Fruit fly (Drosophila melanogaster): ENCODE results near the gene Met.

The Met gene

dm6 chrX:11628986-11629571 is 13.2 kb downstream of the Met start (continued):
- TF ChIP-seq sna (GFP tag; IDR thresholded peaks at IDR 0.05; ENCODE audit: partially characterized antibody) (no peak), ro (GFP tag; IDR thresholded peaks at IDR 0.05) (no peak), CG14860 (GFP tag; IDR thresholded peaks at IDR 0.05; ENCODE audit: partially characterized antibody) (no peak), CkIIα-i1 (GFP tag; IDR thresholded peaks at IDR 0.05) (no peak), Hmx (GFP tag; optimal IDR thresholded peaks at IDR 0.05) (no peak), Doc2 (GFP tag; IDR thresholded peaks at IDR 0.05) (no peak), twi (tag; optimal IDR thresholded peaks at IDR 0.05) (no peak), Bgb (GFP tag; IDR thresholded peaks at IDR 0.05; ENCODE audit: partially characterized antibody) (no peak), seq (GFP tag; IDR thresholded peaks at IDR 0.05) (no peak), z (GFP tag; IDR thresholded peaks at IDR 0.05) (no peak), phol (tag; optimal IDR thresholded peaks at IDR 0.05) (peak; percentile 67), fd3F (GFP tag; optimal IDR thresholded peaks at IDR 0.05) (no peak), Bteb2 (GFP tag; optimal IDR thresholded peaks at IDR 0.05) (no peak), pfk (GFP tag; optimal IDR thresholded peaks at IDR 0.05) (no peak), CG11085 (GFP tag; IDR thresholded peaks at IDR 0.05) (no peak), BEAF-32 (GFP tag; optimal IDR thresholded peaks at IDR 0.05) (no peak), CG18262 (tag; optimal IDR thresholded peaks at IDR 0.05) (peak; percentile 64), CG15696 (tag; optimal IDR thresholded peaks at IDR 0.05) (peak; percentile 39), tna (GFP tag; IDR thresholded peaks at IDR 0.05; ENCODE audit: partially characterized antibody) (no peak), sima (GFP tag; optimal IDR thresholded peaks at IDR 0.05) (no peak), CG6175 (GFP tag; IDR thresholded peaks at IDR 0.05) (no peak), jigr1 (GFP tag; IDR thresholded peaks at IDR 0.05) (no peak), Deaf1 (tag; optimal IDR thresholded peaks at IDR 0.05) (no peak), ftz-f1 (GFP tag; optimal IDR thresholded peaks at IDR 0.05) (no peak), Tbp (GFP tag; optimal IDR thresholded peaks at IDR 0.05) (no peak), cas (GFP tag; IDR thresholded peaks at IDR 0.05) (no peak), HLHmδ (GFP tag; optimal IDR thresholded peaks at IDR 0.05) (no peak), Atf3 (GFP tag; optimal IDR thresholded peaks at IDR 0.05) (peak; percentile 40), CrebB (tag; optimal IDR thresholded peaks at IDR 0.05) (no peak), pros (GFP tag; optimal IDR thresholded peaks at IDR 0.05) (peak; percentile 87), CG10147 (GFP tag; optimal IDR thresholded peaks at IDR 0.05) (no peak), Taf1 (GFP tag; IDR thresholded peaks at IDR 0.05) (no peak), CG14441 (GFP tag; IDR thresholded peaks at IDR 0.05) (peak; percentile 61), dm (GFP tag; optimal IDR thresholded peaks at IDR 0.05) (peak; percentile 2), CG11398 (GFP tag; optimal IDR thresholded peaks at IDR 0.05) (no peak), Dip2 (GFP tag; IDR thresholded peaks at IDR 0.05) (no peak), CG2678 (tag; optimal IDR thresholded peaks at IDR 0.05) (peak; percentile 60), H2.0 (GFP tag; IDR thresholded peaks at IDR 0.05) (0 out of 2 replicates have a peak, but pooled peaks have one; percentile 6), Awh (GFP tag; IDR thresholded peaks at IDR 0.05) (peak; percentile 71), CG8359 (GFP tag; optimal IDR thresholded peaks at IDR 0.05; ENCODE audit: borderline replicate concordance) (peak; percentile 23), CG1602 (GFP tag; optimal IDR thresholded peaks at IDR 0.05) (peak; percentile 43), zen (tag; optimal IDR thresholded peaks at IDR 0.05) (peak; percentile 32), CG10565 (GFP tag; optimal IDR thresholded peaks at IDR 0.05) (no peak), CG7786 (GFP tag; optimal IDR thresholded peaks at IDR 0.05) (peak; percentile 3), MESR4 (GFP tag; optimal IDR thresholded peaks at IDR 0.05) (no peak), CG14965 (GFP tag; optimal IDR thresholded peaks at IDR 0.05; ENCODE audit: borderline replicate concordance) (no peak), cg (GFP tag; optimal IDR thresholded peaks at IDR 0.05) (no peak), CG2202 (tag; optimal IDR thresholded peaks at IDR 0.05) (peak; percentile 47), CG2129 (GFP tag; IDR thresholded peaks at IDR 0.05; ENCODE audit: partially characterized antibody) (no peak), CG7556 (GFP tag; optimal IDR thresholded peaks at IDR 0.05) (peak; percentile 52)
